Worm (Caenorhabditis elegans): Measurements from ENCODE around the gene ipla-2.

DNA sequence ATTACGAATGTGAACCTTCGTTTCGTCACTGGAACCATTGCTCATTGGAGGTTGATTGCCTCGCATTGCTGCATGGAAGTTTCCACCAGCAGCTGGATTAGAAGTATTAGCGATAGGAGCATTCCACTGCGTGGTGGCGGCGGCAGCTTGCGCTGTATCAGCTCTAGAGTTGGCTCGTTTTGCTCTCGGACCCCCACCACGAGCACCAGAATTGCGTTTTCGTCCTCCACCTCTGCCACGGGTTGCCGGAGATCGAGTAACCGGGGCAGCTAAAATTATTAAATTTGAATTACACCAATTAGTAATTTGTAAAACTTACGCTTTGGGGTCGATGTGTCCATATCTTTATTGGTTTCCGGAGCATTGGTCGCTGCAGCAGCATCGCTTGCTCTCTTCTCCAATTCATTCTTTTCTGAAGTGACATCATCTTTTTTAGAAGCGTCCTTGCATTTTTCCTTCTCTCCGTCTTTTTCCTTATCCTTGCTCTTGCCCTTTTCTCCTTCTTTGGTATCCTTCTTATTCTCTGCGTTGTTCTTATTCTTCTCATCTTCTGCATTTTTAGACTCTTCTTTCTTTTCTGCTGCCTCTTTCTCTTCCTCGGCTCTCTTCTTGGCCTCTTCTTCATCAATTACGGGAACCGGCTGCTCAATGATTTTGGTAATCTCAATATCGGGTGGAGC is 23.6 kb downstream of the ipla-2 start:
- TF ChIP-seq elt-3 (tag; optimal IDR thresholded peaks at IDR 0.05) (no peak), unc-62 (GFP tag; optimal IDR thresholded peaks at IDR 0.05) (no peak), drap-1 (GFP tag; optimal IDR thresholded peaks at IDR 0.05) (no peak), elt-1 (tag; optimal IDR thresholded peaks at IDR 0.05; ENCODE audit: borderline replicate concordance, insufficient read depth) (no peak), snpc-4 (tag; optimal IDR thresholded peaks at IDR 0.05) (no peak), unc-120 (tag; optimal IDR thresholded peaks at IDR 0.05; ENCODE audit: poor library complexity, severe bottlenecking) (no peak), pha-4 (tag; optimal IDR thresholded peaks at IDR 0.05) (no peak), ces-1 (GFP tag; optimal IDR thresholded peaks at IDR 0.05) (no peak)
